Worm (Caenorhabditis elegans) whole organism, early embryonic: Measurements from ENCODE around the gene T13F2.6.

ENCODE experiments used
- B0310.2 ChIP-seq: sonication (generic microtip); optimal IDR thresholded peaks from 2 replicates; lab custom pipeline; 2016; ENCODE audit warnings: mild to moderate bottlenecking, missing genetic modification characterization, missing compliant biosample characterization
- F13C5.2 ChIP-seq: sonication (generic microtip); optimal IDR thresholded peaks from 2 replicates; lab custom pipeline; 2017; ENCODE audit warnings: mild to moderate bottlenecking, missing genetic modification characterization, inconsistent platforms, missing compliant biosample characterization
- ama-1 ChIP-seq: fragments of 150-350 bp; optimal IDR thresholded peaks from 2 replicates; lab custom pipeline; 2014
- ceh-13 ChIP-seq: fragments of 200-800 bp; sonication (Bioruptor generic); optimal IDR thresholded peaks from 2 replicates; lab custom pipeline; 2018; ENCODE audit warnings: mild to moderate bottlenecking, missing genetic modification characterization, missing compliant biosample characterization
- flt-1 ChIP-seq: fragments of 200-800 bp; sonication (Bioruptor generic); IDR thresholded peaks from 2 replicates; pipeline ENCODE4 v1.3.6; 2022; ENCODE audit warnings: missing genetic modification characterization, missing compliant biosample characterization
- hmbx-1 ChIP-seq: sonication (generic microtip); optimal IDR thresholded peaks from 2 replicates; lab custom pipeline; 2016; ENCODE audit warnings: mild to moderate bottlenecking, missing genetic modification characterization, missing compliant biosample characterization
- hmg-4 ChIP-seq: fragments of 200-800 bp; sonication (Bioruptor generic); optimal IDR thresholded peaks from 2 replicates; lab custom pipeline; 2018; ENCODE audit warnings: mild to moderate bottlenecking, missing genetic modification characterization, missing compliant biosample characterization
- hnd-1 ChIP-seq: sonication (generic microtip); optimal IDR thresholded peaks from 2 replicates; lab custom pipeline; 2016; ENCODE audit warnings: missing genetic modification characterization, missing compliant biosample characterization
- pes-1 ChIP-seq: fragments of 200-800 bp; sonication (Bioruptor generic); IDR thresholded peaks from 2 replicates; pipeline ENCODE4 v1.3.6; 2022; ENCODE audit warnings: missing genetic modification reagents, missing genetic modification characterization, missing compliant biosample characterization
- scrt-1 ChIP-seq: fragments of 200-800 bp; sonication (Bioruptor generic); IDR thresholded peaks from 2 replicates; pipeline ENCODE4 v1.3.6; 2022; ENCODE audit warnings: missing genetic modification characterization, missing compliant biosample characterization
- tbx-11 ChIP-seq: fragments of 200-800 bp; sonication (Bioruptor generic); IDR thresholded peaks from 2 replicates; pipeline ENCODE4 v1.3.6; 2022; ENCODE audit warnings: missing genetic modification characterization, missing compliant biosample characterization
- tbx-37 ChIP-seq: fragments of 200-800 bp; sonication (Bioruptor generic); conservative IDR thresholded peaks from 2 replicates; pipeline ENCODE4 v1.3.6; 2022; ENCODE audit warnings: missing genetic modification reagents, missing genetic modification characterization, missing compliant biosample characterization

- TF ChIP-seq flt-1 (GFP tag; lab: Robert Waterston, UW) (no peak), scrt-1 (GFP tag; lab: Robert Waterston, UW) (no peak), B0310.2 (tag; lab: Kevin White, UChicago) (no peak), ama-1 (lab: Kevin White, UChicago) (no peak), hmbx-1 (tag; lab: Kevin White, UChicago) (no peak), hmg-4 (GFP tag; lab: Kevin White, UChicago) (no peak), tbx-37 (GFP tag; lab: Robert Waterston, UW) (no peak), ceh-13 (GFP tag; lab: Kevin White, UChicago) (no peak), tbx-11 (GFP tag; lab: Robert Waterston, UW) (no peak), hnd-1 (tag; lab: Kevin White, UChicago) (no peak), pes-1 (GFP tag; lab: Robert Waterston, UW) (no peak), F13C5.2 (no peak)
Measured at ce11 chrIV:9744905-9745304, 33.2 kb upstream of the T13F2.6 start, which contains the start of gene C28D4.4.
